Worm (Caenorhabditis elegans): ENCODE measurements around the gene F46B6.4.

DNA sequence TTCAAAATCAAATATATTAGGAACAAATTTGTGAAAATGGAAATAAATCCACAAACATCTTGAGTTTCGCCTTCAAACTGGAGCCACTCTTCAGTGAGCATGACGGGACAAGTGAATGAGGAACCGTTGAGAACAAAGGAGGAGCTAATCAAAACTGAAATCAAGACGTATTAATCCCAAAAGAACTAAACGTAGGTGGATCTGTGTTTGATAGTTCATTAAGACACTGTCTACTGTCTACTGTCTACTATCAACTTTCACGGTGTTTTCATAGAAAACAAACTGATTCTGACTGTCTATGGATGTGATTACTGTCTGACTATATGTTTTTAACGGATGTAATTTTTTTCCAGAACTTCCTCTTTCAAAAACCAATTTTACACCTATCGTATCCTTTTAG, 42.4 kb upstream of the F46B6.4 start, which contains the start of gene str-193:
- TF ChIP-seq lin-32 (GFP tag; optimal IDR thresholded peaks at IDR 0.05) (no peak), elt-1 (tag; optimal IDR thresholded peaks at IDR 0.05; ENCODE audit: borderline replicate concordance, insufficient read depth) (no peak)

All from whole organism, mixed stage, embryonic.